Worm (Caenorhabditis elegans) whole organism, young adult: ENCODE data around the gene ZK938.11.

Experiments
- B0019.2 ChIP-seq: fragments of 200-800 bp; sonication (Bioruptor generic); conservative IDR thresholded peaks from 2 replicates; pipeline ENCODE4 v1.3.6; 2022; ENCODE audit warnings: missing genetic modification reagents, missing genetic modification characterization, missing compliant biosample characterization
- B0261.1 ChIP-seq: sonication (generic microtip); optimal IDR thresholded peaks from 2 replicates; lab custom pipeline; 2016; ENCODE audit warnings: mild to moderate bottlenecking, missing genetic modification characterization, moderate library complexity, missing compliant biosample characterization
- F33H1.4 ChIP-seq: fragments of 200-800 bp; sonication (Bioruptor generic); IDR thresholded peaks from 2 replicates; pipeline ENCODE4 v1.3.6; 2022; ENCODE audit warnings: missing genetic modification reagents, missing genetic modification characterization, missing compliant biosample characterization
- F39B2.1 ChIP-seq: fragments of 200-800 bp; sonication (Bioruptor generic); IDR thresholded peaks from 2 replicates; pipeline ENCODE4 v1.3.6; 2022; ENCODE audit warnings: missing genetic modification reagents, missing genetic modification characterization, missing compliant biosample characterization
- F49E8.2 ChIP-seq: sonication (generic microtip); optimal IDR thresholded peaks from 3 replicates; lab custom pipeline; 2017; ENCODE audit warnings: missing genetic modification characterization, mild to moderate bottlenecking, missing compliant biosample characterization, antibody characterized with exemption, moderate library complexity; ENCODE audit not compliant: insufficient read depth
- F52B5.7 ChIP-seq: sonication (generic microtip); optimal IDR thresholded peaks from 2 replicates; lab custom pipeline; 2016; ENCODE audit warnings: mild to moderate bottlenecking, missing genetic modification characterization, missing compliant biosample characterization
- F57C9.4 ChIP-seq: sonication (generic microtip); optimal IDR thresholded peaks from 2 replicates; lab custom pipeline; 2017; ENCODE audit warnings: mild to moderate bottlenecking, missing genetic modification characterization, missing compliant biosample characterization
- T26A5.8 ChIP-seq: sonication (generic microtip); optimal IDR thresholded peaks from 2 replicates; lab custom pipeline; 2016; ENCODE audit warnings: missing genetic modification characterization, missing compliant biosample characterization
- ama-1 ChIP-seq, 3 experiments: fragments of 150-350 bp in 1 of 3; sonication (generic microtip) in 2 of 3; optimal IDR thresholded peaks; 2 replicates each; lab custom pipeline; 2014 to 2018; ENCODE audit warnings: missing biosample characterization in 2 of 3, missing genetic modification characterization in 2 of 3, missing genetic modification reagents in 2 of 3
- aptf-2 ChIP-seq: fragments of 200-800 bp; sonication (Bioruptor generic); conservative IDR thresholded peaks from 2 replicates; pipeline ENCODE4 v1.3.6; 2022; ENCODE audit warnings: missing genetic modification reagents, missing genetic modification characterization, missing compliant biosample characterization
- aptf-3 ChIP-seq: fragments of 200-800 bp; sonication (Bioruptor generic); IDR thresholded peaks from 2 replicates; pipeline ENCODE4 v1.3.6; 2022; ENCODE audit warnings: missing genetic modification characterization, missing compliant biosample characterization
- cebp-1 ChIP-seq, 2 experiments: fragments of 200-800 bp in 1 of 2; sonication (Bioruptor generic) in 1 of 2; sonication (generic microtip) in 1 of 2; IDR thresholded peaks in 1 of 2; optimal IDR thresholded peaks in 1 of 2; 2 replicates each; pipeline versions ENCODE4 v1.3.6 to Lab custom; 2017 to 2022; ENCODE audit warnings: missing compliant biosample characterization in 2 of 2, missing genetic modification characterization in 2 of 2, mild to moderate bottlenecking in 1 of 2, missing genetic modification reagents in 1 of 2, moderate library complexity in 1 of 2
- ceh-27 ChIP-seq: fragments of 200-800 bp; sonication (Bioruptor generic); optimal IDR thresholded peaks from 2 replicates; lab custom pipeline; 2018; ENCODE audit warnings: mild to moderate bottlenecking, missing genetic modification characterization, moderate library complexity, missing compliant biosample characterization
- chd-7 ChIP-seq: sonication (generic microtip); optimal IDR thresholded peaks from 2 replicates; lab custom pipeline; 2016; ENCODE audit warnings: mild to moderate bottlenecking, missing genetic modification characterization, moderate library complexity, missing compliant biosample characterization
- egl-18 ChIP-seq: fragments of 200-800 bp; sonication (Bioruptor generic); IDR thresholded peaks from 2 replicates; pipeline ENCODE4 v1.3.6; 2022; ENCODE audit warnings: missing genetic modification reagents, missing genetic modification characterization, missing compliant biosample characterization
- gei-17 ChIP-seq: fragments of 200-800 bp; sonication (Bioruptor generic); optimal IDR thresholded peaks from 2 replicates; lab custom pipeline; 2018; ENCODE audit warnings: mild to moderate bottlenecking, missing genetic modification characterization, missing compliant biosample characterization
- hlh-12 ChIP-seq: sonication (generic microtip); optimal IDR thresholded peaks from 2 replicates; lab custom pipeline; 2016; ENCODE audit warnings: missing genetic modification characterization, missing compliant biosample characterization
- hsf-1 ChIP-seq: fragments of 200-800 bp; sonication (Bioruptor generic); IDR thresholded peaks from 2 replicates; pipeline ENCODE4 v1.3.6; 2022; ENCODE audit warnings: missing genetic modification reagents, missing genetic modification characterization, missing compliant biosample characterization
- lag-1 ChIP-seq: fragments of 200-800 bp; sonication (Bioruptor generic); IDR thresholded peaks from 2 replicates; pipeline ENCODE4 v1.3.6; 2022; ENCODE audit warnings: missing genetic modification reagents, missing genetic modification characterization, missing compliant biosample characterization
- let-526 ChIP-seq: fragments of 200-800 bp; sonication (Bioruptor generic); IDR thresholded peaks from 2 replicates; pipeline ENCODE4 v1.3.6; 2022; ENCODE audit warnings: missing genetic modification reagents, missing genetic modification characterization, missing compliant biosample characterization
- lin-26 ChIP-seq: fragments of 200-800 bp; sonication (Bioruptor generic); IDR thresholded peaks from 2 replicates; pipeline ENCODE4 v1.3.6; 2022; ENCODE audit warnings: missing genetic modification reagents, missing genetic modification characterization, missing compliant biosample characterization
- lin-40 ChIP-seq: sonication (generic microtip); optimal IDR thresholded peaks from 2 replicates; lab custom pipeline; 2016; ENCODE audit warnings: missing genetic modification characterization, mild to moderate bottlenecking, missing compliant biosample characterization, missing genotype, missing genetic modification reagents
- madf-8 ChIP-seq: fragments of 200-800 bp; sonication (Bioruptor generic); conservative IDR thresholded peaks from 2 replicates; pipeline ENCODE4 v1.3.6; 2022; ENCODE audit warnings: missing genetic modification reagents, missing genetic modification characterization, missing compliant biosample characterization
- mcd-1 ChIP-seq: fragments of 200-800 bp; sonication (Bioruptor generic); IDR thresholded peaks from 2 replicates; pipeline ENCODE4 v1.3.6; 2022; ENCODE audit warnings: missing genetic modification reagents, missing genetic modification characterization, missing compliant biosample characterization
- nfya-1 ChIP-seq: sonication (generic microtip); optimal IDR thresholded peaks from 2 replicates; lab custom pipeline; 2017; ENCODE audit warnings: antibody characterized with exemption, missing compliant biosample characterization, missing genetic modification characterization, borderline replicate concordance; ENCODE audit not compliant: insufficient read depth
- nfyb-1 ChIP-seq: fragments of 200-800 bp; sonication (Bioruptor generic); IDR thresholded peaks from 2 replicates; pipeline ENCODE4 v1.3.6; 2022; ENCODE audit warnings: missing genetic modification reagents, missing genetic modification characterization, missing compliant biosample characterization
- nhr-80 ChIP-seq: sonication (generic microtip); optimal IDR thresholded peaks from 2 replicates; lab custom pipeline; 2016; ENCODE audit warnings: missing genetic modification characterization, missing compliant biosample characterization
- rec-8 ChIP-seq, 2 experiments: sonication (generic microtip); optimal IDR thresholded peaks; 2 replicates each; lab custom pipeline; 2016; ENCODE audit warnings: mild to moderate bottlenecking in 2 of 2, missing genetic modification characterization in 2 of 2, missing genetic modification reagents in 2 of 2, missing genotype in 2 of 2, missing biosample characterization in 1 of 2, missing compliant biosample characterization in 1 of 2, moderate library complexity in 1 of 2
- sea-2 ChIP-seq: fragments of 200-800 bp; sonication (Bioruptor generic); IDR thresholded peaks from 2 replicates; pipeline ENCODE4 v1.3.6; 2022; ENCODE audit warnings: missing genetic modification characterization, missing compliant biosample characterization
- tbp1 ChIP-seq: fragments of 200-800 bp; sonication (Bioruptor generic); optimal IDR thresholded peaks from 2 replicates; lab custom pipeline; 2018; ENCODE audit warnings: mild to moderate bottlenecking, missing genetic modification characterization, missing compliant biosample characterization
- tbx-9 ChIP-seq: sonication (generic microtip); optimal IDR thresholded peaks from 2 replicates; lab custom pipeline; 2016; ENCODE audit warnings: borderline replicate concordance, missing genetic modification characterization, inconsistent platforms, missing compliant biosample characterization
- zfh-2 ChIP-seq: fragments of 200-800 bp; sonication (Bioruptor generic); conservative IDR thresholded peaks from 2 replicates; pipeline ENCODE4 v1.3.6; 2022; ENCODE audit warnings: missing genetic modification reagents, missing genetic modification characterization, missing compliant biosample characterization
- ztf-18 ChIP-seq: sonication (generic microtip); optimal IDR thresholded peaks from 2 replicates; lab custom pipeline; 2016; ENCODE audit warnings: missing genotype, mild to moderate bottlenecking, missing genetic modification characterization, missing compliant biosample characterization
- ztf-3 ChIP-seq: fragments of 200-800 bp; sonication (Bioruptor generic); optimal IDR thresholded peaks from 2 replicates; lab custom pipeline; 2018; ENCODE audit warnings: mild to moderate bottlenecking, missing genetic modification characterization, missing compliant biosample characterization
- ztf-6 ChIP-seq: fragments of 200-800 bp; sonication (Bioruptor generic); IDR thresholded peaks from 2 replicates; pipeline ENCODE4 v1.3.6; 2022; ENCODE audit warnings: missing genetic modification reagents, missing genetic modification characterization, missing compliant biosample characterization

ZK938.11 gene

ce11 chrII:9827852-9828251 is 12.4 kb downstream of the ZK938.11 start, which contains the start of gene eyg-1:
TSS of gene eyg-1 (minus strand) at chrII:9827952.
- TF ChIP-seq lin-40 (no peak), nfyb-1 (GFP tag; lab: Robert Waterston, UW) (no peak), T26A5.8 (tag; lab: Kevin White, UChicago) (no peak), F49E8.2 (tag; lab: Kevin White, UChicago) (no peak)

ce11 chrII:9826946-9827345 is 13.3 kb downstream of the ZK938.11 start:
- TF ChIP-seq egl-18 (GFP tag; lab: Robert Waterston, UW): no peak
- 0 out of 2 replicates have a peak, but pooled peaks have one; percentile 16 for TF ChIP-seq zfh-2 (GFP tag; lab: Robert Waterston, UW)
- no peak for TF ChIP-seq hsf-1 (GFP tag; lab: Robert Waterston, UW)
- TF ChIP-seq F52B5.7 (tag; lab: Kevin White, UChicago): no peak
- no peak for TF ChIP-seq tbp1 (GFP tag; lab: Kevin White, UChicago)
- TF ChIP-seq ztf-18 (tag; lab: Kevin White, UChicago): no peak
- no peak for TF ChIP-seq B0019.2 (GFP tag; lab: Robert Waterston, UW)

ce11 chrII:9807519-9807972 is 32.7 kb downstream of the ZK938.11 start, which contains the start of gene cyp-13A8:
TSS of gene cyp-13A8 (minus strand) at chrII:9807569.
- TF ChIP-seq chd-7 (tag; lab: Kevin White, UChicago): no peak
- TF ChIP-seq cebp-1 (GFP tag; IDR thresholded peaks at IDR 0.05; lab: Robert Waterston, UW): no peak
- TF ChIP-seq cebp-1 (tag; optimal IDR thresholded peaks at IDR 0.05; lab: Kevin White, UChicago): peak; percentile 60
- TF ChIP-seq B0261.1 (tag; lab: Kevin White, UChicago): no peak
- TF ChIP-seq nhr-80: peak; percentile 77
- no peak for TF ChIP-seq ama-1 (optimal IDR thresholded peaks at IDR 0.05; lab: Kevin White, UChicago)
- TF ChIP-seq ama-1 (GFP tag; optimal IDR thresholded peaks at IDR 0.05; lab: Kevin White, UChicago): no peak
- TF ChIP-seq, all 124 proteins: peak for 2

- TF ChIP-seq lin-26 (GFP tag; lab: Robert Waterston, UW) (no peak), aptf-2 (no peak), aptf-3 (GFP tag; lab: Robert Waterston, UW) (no peak), mcd-1 (no peak), rec-8 (tag; optimal IDR thresholded peaks at IDR 0.05; lab: Kevin White, UChicago) (no peak), ztf-3 (GFP tag; lab: Kevin White, UChicago) (no peak), ceh-27 (GFP tag; lab: Kevin White, UChicago) (no peak), hlh-12 (tag; lab: Kevin White, UChicago) (no peak), F33H1.4 (GFP tag; lab: Robert Waterston, UW) (no peak), ztf-6 (GFP tag; lab: Robert Waterston, UW) (no peak), let-526 (GFP tag; lab: Robert Waterston, UW) (no peak), F39B2.1 (GFP tag; lab: Robert Waterston, UW) (no peak), tbx-9 (tag; lab: Kevin White, UChicago) (no peak), gei-17 (GFP tag; lab: Kevin White, UChicago) (no peak), F57C9.4 (tag; lab: Kevin White, UChicago) (no peak), hsf-1 (GFP tag; lab: Robert Waterston, UW) (no peak), sea-2 (GFP tag; lab: Robert Waterston, UW) (no peak), lag-1 (GFP tag; lab: Robert Waterston, UW) (no peak), madf-8 (GFP tag; lab: Robert Waterston, UW) (no peak), nfya-1 (tag; lab: Kevin White, UChicago) (no peak)
These were observed 36.9 kb downstream of the ZK938.11 start, which contains the start of gene cyp-13A7 for ce11 chrII:9803320-9803719. TSS of gene cyp-13A7 (plus strand) at chrII:9803620.
